Fruit fly (Drosophila melanogaster) whole organism, embryonic: ENCODE measurements around the gene CG7987.
A peak's percentile ranks its signal among the peaks of the same experiment; 100 is the strongest.

Experiments
- CG12155 ChIP-seq: fragments of 200-800 bp; sonication (Bioruptor generic); optimal IDR thresholded peaks from 3 replicates; lab custom pipeline; 2016; ENCODE audit warnings: missing biosample characterization, missing genetic modification characterization
- CG1233 ChIP-seq: fragments of 200-800 bp; sonication (Bioruptor generic); optimal IDR thresholded peaks from 4 replicates; lab custom pipeline; 2018; ENCODE audit warnings: missing biosample characterization, mild to moderate bottlenecking, missing genetic modification characterization
- CG13296 ChIP-seq: fragments of 200-800 bp; sonication (Bioruptor generic); optimal IDR thresholded peaks from 3 replicates; lab custom pipeline; 2018; ENCODE audit warnings: missing biosample characterization, mild to moderate bottlenecking, missing genetic modification characterization
- CG15269 ChIP-seq: fragments of 200-800 bp; sonication (Bioruptor generic); optimal IDR thresholded peaks from 2 replicates; lab custom pipeline; 2018; ENCODE audit warnings: missing biosample characterization, mild to moderate bottlenecking, missing genetic modification characterization, moderate library complexity
- CG15514 ChIP-seq: fragments of 200-800 bp; sonication (Bioruptor generic); optimal IDR thresholded peaks from 3 replicates; lab custom pipeline; 2017; ENCODE audit warnings: missing biosample characterization, missing genetic modification characterization, mild to moderate bottlenecking, moderate library complexity, missing genetic modification reagents
- CG1603 ChIP-seq: fragments of 200-800 bp; sonication (Bioruptor generic); optimal IDR thresholded peaks from 2 replicates; lab custom pipeline; 2019; ENCODE audit warnings: missing biosample characterization, mild to moderate bottlenecking, missing genetic modification characterization, moderate library complexity
- CG16779 ChIP-seq: fragments of 200-800 bp; sonication (Bioruptor generic); IDR thresholded peaks from 2 replicates; pipeline ENCODE4 v1.3.6; 2022; ENCODE audit warnings: missing biosample characterization, missing genetic modification characterization
- CG18599 ChIP-seq: fragments of 200-800 bp; sonication (Bioruptor generic); optimal IDR thresholded peaks from 3 replicates; lab custom pipeline; 2017; ENCODE audit warnings: missing biosample characterization, missing genetic modification characterization, mild to moderate bottlenecking, moderate library complexity, missing genetic modification reagents
- CG2199 ChIP-seq: fragments of 200-800 bp; sonication (Bioruptor generic); IDR thresholded peaks from 3 replicates; pipeline ENCODE4 v1.3.6; 2022; ENCODE audit warnings: missing biosample characterization, missing genetic modification characterization
- CG2678 ChIP-seq: fragments of 200-800 bp; sonication (Bioruptor generic); optimal IDR thresholded peaks from 3 replicates; lab custom pipeline; 2019; ENCODE audit warnings: missing biosample characterization, mild to moderate bottlenecking, missing genetic modification characterization, moderate library complexity
- CG2889 ChIP-seq: fragments of 200-800 bp; sonication (Bioruptor generic); IDR thresholded peaks from 3 replicates; pipeline ENCODE4 v1.3.6; 2022; ENCODE audit warnings: missing biosample characterization, missing genetic modification characterization
- CG3281 ChIP-seq: fragments of 200-800 bp; sonication (Bioruptor generic); optimal IDR thresholded peaks from 3 replicates; lab custom pipeline; 2017; ENCODE audit warnings: missing biosample characterization, mild to moderate bottlenecking, missing genetic modification characterization
- CG3995 ChIP-seq: fragments of 200-800 bp; sonication (Bioruptor generic); optimal IDR thresholded peaks from 3 replicates; lab custom pipeline; 2016; ENCODE audit warnings: missing biosample characterization, missing genetic modification characterization
- CG7987 ChIP-seq: fragments of 200-800 bp; sonication (Bioruptor generic); optimal IDR thresholded peaks from 2 replicates; lab custom pipeline; 2018; ENCODE audit warnings: missing biosample characterization, mild to moderate bottlenecking, missing genetic modification characterization, moderate library complexity
- Eip74EF ChIP-seq, 2 experiments: fragments of 200-800 bp in 1 of 2; fragments of >200 bp in 1 of 2; sonication (Bioruptor generic) in 1 of 2; optimal IDR thresholded peaks; 2 replicates each; lab custom pipeline; 2017 to 2019; ENCODE audit warnings: missing biosample characterization in 2 of 2, missing genetic modification characterization in 2 of 2, mild to moderate bottlenecking in 1 of 2, moderate library complexity in 1 of 2
- Hsf ChIP-seq: fragments of 200-800 bp; sonication (Bioruptor generic); optimal IDR thresholded peaks from 3 replicates; lab custom pipeline; 2016; ENCODE audit warnings: missing biosample characterization, missing genetic modification characterization
- Lpt ChIP-seq: fragments of >200 bp; optimal IDR thresholded peaks from 2 replicates; lab custom pipeline; 2018; ENCODE audit warnings: missing biosample characterization, missing genetic modification characterization
- Mes4 ChIP-seq: fragments of 200-800 bp; sonication (Bioruptor generic); optimal IDR thresholded peaks from 2 replicates; lab custom pipeline; 2016; ENCODE audit warnings: missing biosample characterization, missing genetic modification characterization
- Scr ChIP-seq: fragments of 200-800 bp; sonication (Bioruptor generic); IDR thresholded peaks from 2 replicates; pipeline ENCODE4 v1.3.6; 2022; ENCODE audit warnings: missing biosample characterization, missing genetic modification characterization; ENCODE audit not compliant: partially characterized antibody
- ara ChIP-seq: fragments of 200-800 bp; sonication (Bioruptor generic); IDR thresholded peaks from 2 replicates; pipeline ENCODE4 v1.3.6; 2022; ENCODE audit warnings: missing biosample characterization, missing genetic modification characterization
- dmrt99B ChIP-seq: fragments of 200-800 bp; sonication (Bioruptor generic); optimal IDR thresholded peaks from 2 replicates; lab custom pipeline; 2018; ENCODE audit warnings: missing biosample characterization, mild to moderate bottlenecking, missing genetic modification characterization, moderate library complexity
- ind ChIP-seq: fragments of 200-800 bp; sonication (Bioruptor generic); optimal IDR thresholded peaks from 3 replicates; lab custom pipeline; 2016; ENCODE audit warnings: missing biosample characterization, missing genetic modification characterization
- peb ChIP-seq: fragments of 200-800 bp; sonication (Bioruptor generic); IDR thresholded peaks from 2 replicates; pipeline ENCODE4 v1.3.6; 2022; ENCODE audit warnings: missing biosample characterization, missing genetic modification characterization
- pho ChIP-seq: fragments of 200-800 bp; sonication (Bioruptor generic); optimal IDR thresholded peaks from 2 replicates; lab custom pipeline; 2016; ENCODE audit warnings: missing biosample characterization, missing genetic modification characterization
- sc ChIP-seq, 3 experiments: fragments of >200 bp in 2 of 3; fragments of 200-800 bp in 1 of 3; sonication (Bioruptor generic) in 1 of 3; optimal IDR thresholded peaks; 2 replicates in 2 of 3; 3 replicates in 1 of 3; lab custom pipeline; 2017; ENCODE audit warnings: mild to moderate bottlenecking in 1 of 3, missing biosample characterization in 1 of 3, missing genetic modification characterization in 1 of 3, missing genetic modification reagents in 1 of 3
- sqz ChIP-seq: fragments of 200-800 bp; sonication (Bioruptor generic); optimal IDR thresholded peaks from 3 replicates; lab custom pipeline; 2018; ENCODE audit warnings: missing biosample characterization, mild to moderate bottlenecking, missing genetic modification characterization
- usp ChIP-seq: fragments of >200 bp; optimal IDR thresholded peaks from 2 replicates; lab custom pipeline; 2017; ENCODE audit warnings: missing biosample characterization, missing genetic modification characterization

The CG7987 gene

dm6 chr3R:14526657-14527056 is 49.0 kb downstream of the CG7987 start (continued):
- TF ChIP-seq Eip74EF (GFP tag; optimal IDR thresholded peaks at IDR 0.05; lab: Kevin White, UChicago), result no peak
- TF ChIP-seq sqz (GFP tag; lab: Kevin White, UChicago), result no peak
- no peak for TF ChIP-seq sc (optimal IDR thresholded peaks at IDR 0.05; lab: Kevin White, UChicago)
- TF ChIP-seq sc (GFP tag; optimal IDR thresholded peaks at IDR 0.05; lab: Kevin White, UChicago), result no peak
- no peak for TF ChIP-seq CG12155 (GFP tag; lab: Kevin White, UChicago)
- peak; percentile 42 for TF ChIP-seq CG15514 (GFP tag; lab: Kevin White, UChicago)
- TF ChIP-seq CG2678 (tag; lab: Kevin White, UChicago), result no peak
- TF ChIP-seq peb, result no peak
- peak; percentile 42 for TF ChIP-seq CG18599 (GFP tag; lab: Kevin White, UChicago)
- no peak for TF ChIP-seq CG16779 (GFP tag; lab: Robert Waterston, UW)
- TF ChIP-seq pho (GFP tag; lab: Kevin White, UChicago), result no peak
- no peak for TF ChIP-seq Lpt (GFP tag; lab: Kevin White, UChicago)
- no peak for TF ChIP-seq CG15269
- no peak for TF ChIP-seq ind (GFP tag; lab: Kevin White, UChicago)
- TF ChIP-seq CG7987 (GFP tag; lab: Kevin White, UChicago), result no peak
- TF ChIP-seq Scr (GFP tag; lab: Robert Waterston, UW), result no peak
- no peak for TF ChIP-seq ara
- TF ChIP-seq Mes4 (GFP tag; lab: Kevin White, UChicago), result no peak
- TF ChIP-seq usp (GFP tag; lab: Kevin White, UChicago), result no peak
- no peak for TF ChIP-seq CG1603 (tag; lab: Kevin White, UChicago)
- no peak for TF ChIP-seq CG3995 (GFP tag; lab: Kevin White, UChicago)
- TF ChIP-seq CG3281 (GFP tag; lab: Kevin White, UChicago), result peak; percentile 23

- no peak for TF ChIP-seq Hsf (GFP tag; lab: Kevin White, UChicago)
- TF ChIP-seq CG1233, result no peak
- no peak for TF ChIP-seq CG13296 (GFP tag; lab: Kevin White, UChicago)
- no peak for TF ChIP-seq dmrt99B
- TF ChIP-seq CG2889 (GFP tag; lab: Robert Waterston, UW), result no peak
- TF ChIP-seq CG2199 (GFP tag; lab: Robert Waterston, UW), result no peak
- TF ChIP-seq, all 482 proteins: peak for 0
These were observed 54.9 kb downstream of the CG7987 start, which contains the start of gene Cyp313a1 for dm6 chr3R:14520749-14521148. Gene Cyp313a1, plus strand, starts transcription at chr3R:14521049.
